Fruit fly (Drosophila melanogaster): ENCODE results near the gene Tsp86D.

The Tsp86D gene

dm6 chr3R:10849515-10849973 is 19.0 kb upstream of the Tsp86D start, which contains the start of gene CG42394:
Gene CG42394, plus strand, starts transcription at chr3R:10849825.
- TF ChIP-seq abd-A (tag; optimal IDR thresholded peaks at IDR 0.05) (no peak), Nf-YC (tag; optimal IDR thresholded peaks at IDR 0.05) (peak; percentile 84), CG4282 (GFP tag; optimal IDR thresholded peaks at IDR 0.05) (no peak), CG12219 (GFP tag; optimal IDR thresholded peaks at IDR 0.05) (peak; percentile 85), CG18262 (tag; optimal IDR thresholded peaks at IDR 0.05) (peak; percentile 99), CG9215 (GFP tag; IDR thresholded peaks at IDR 0.05) (peak; percentile 83), CG9876 (GFP tag; optimal IDR thresholded peaks at IDR 0.05) (no peak), CG17359 (tag; optimal IDR thresholded peaks at IDR 0.05) (peak; percentile 96), HLH3B (GFP tag; IDR thresholded peaks at IDR 0.05) (peak; percentile 93), p53 (GFP tag; optimal IDR thresholded peaks at IDR 0.05) (no peak), sd (tag; optimal IDR thresholded peaks at IDR 0.05) (peak; percentile 72), scrt (GFP tag; optimal IDR thresholded peaks at IDR 0.05) (peak; percentile 90), HmgD (GFP tag; optimal IDR thresholded peaks at IDR 0.05) (no peak), CG17328 (GFP tag; IDR thresholded peaks at IDR 0.05) (peak; percentile 95), tgo (GFP tag; IDR thresholded peaks at IDR 0.05) (peak; percentile 93), Doc2 (GFP tag; IDR thresholded peaks at IDR 0.05) (no peak), sr (GFP tag; IDR thresholded peaks at IDR 0.05) (peak; percentile 70; the same call in 1 of the 3 replicates), CG6854 (GFP tag; optimal IDR thresholded peaks at IDR 0.05) (peak; percentile 97), NFAT (GFP tag; IDR thresholded peaks at IDR 0.05) (peak; percentile 89), CG8944 (GFP tag; optimal IDR thresholded peaks at IDR 0.05) (peak; percentile 16), CG8924 (tag; optimal IDR thresholded peaks at IDR 0.05) (peak; percentile 97), CG8359 (GFP tag; optimal IDR thresholded peaks at IDR 0.05; ENCODE audit: borderline replicate concordance) (peak; percentile 93), CG7839 (tag; optimal IDR thresholded peaks at IDR 0.05) (peak; percentile 98), CG7372 (GFP tag; IDR thresholded peaks at IDR 0.05) (peak; percentile 92), pfk (GFP tag; optimal IDR thresholded peaks at IDR 0.05) (peak; percentile 30), CG9817 (tag; optimal IDR thresholded peaks at IDR 0.05) (peak; percentile 83), Dbx (GFP tag; IDR thresholded peaks at IDR 0.05) (peak; percentile 95), gfzf (GFP tag; optimal IDR thresholded peaks at IDR 0.05) (no peak), twi (tag; optimal IDR thresholded peaks at IDR 0.05) (peak; percentile 87), en (GFP tag; optimal IDR thresholded peaks at IDR 0.05) (no peak), CG10565 (GFP tag; optimal IDR thresholded peaks at IDR 0.05) (peak; percentile 82), HLHmδ (GFP tag; optimal IDR thresholded peaks at IDR 0.05) (no peak), maf-S (GFP tag; optimal IDR thresholded peaks at IDR 0.05) (peak; percentile 37), CG8089 (GFP tag; optimal IDR thresholded peaks at IDR 0.05) (peak; percentile 51), CrebB (tag; optimal IDR thresholded peaks at IDR 0.05) (peak; percentile 79), E2f1 (GFP tag; IDR thresholded peaks at IDR 0.05) (peak; percentile 95), CG2116 (GFP tag; optimal IDR thresholded peaks at IDR 0.05) (peak; percentile 76), zfh1 (GFP tag; IDR thresholded peaks at IDR 0.05) (peak; percentile 94), gsb (GFP tag; IDR thresholded peaks at IDR 0.05) (peak; percentile 87), CG2678 (tag; optimal IDR thresholded peaks at IDR 0.05) (peak; percentile 97), CG11696 (GFP tag; IDR thresholded peaks at IDR 0.05) (peak; percentile 88), oc (tag; optimal IDR thresholded peaks at IDR 0.05) (peak; percentile 92), CG1603 (tag; optimal IDR thresholded peaks at IDR 0.05) (no peak), Med (GFP tag) (peak; percentile 88), esg (GFP tag; conservative IDR thresholded peaks at IDR 0.05) (peak; percentile 88), nom (GFP tag; optimal IDR thresholded peaks at IDR 0.05) (peak; percentile 78), Oaz (GFP tag; IDR thresholded peaks at IDR 0.05) (peak; percentile 78), CG16813 (GFP tag; IDR thresholded peaks at IDR 0.05; ENCODE audit: partially characterized antibody) (0 out of 3 replicates have a peak, but pooled peaks have one; percentile 41), so (GFP tag; IDR thresholded peaks at IDR 0.05) (peak; percentile 95; the same call in 2 of the 3 replicates), CG13624 (GFP tag; optimal IDR thresholded peaks at IDR 0.05) (peak; percentile 62), CG12391 (tag; optimal IDR thresholded peaks at IDR 0.05) (peak; percentile 97)

Data from whole organism, embryonic.